Worm (Caenorhabditis elegans): ENCODE results near the gene sfxn-5.

- no peak for TF ChIP-seq tab-1 (GFP tag; IDR thresholded peaks at IDR 0.05)
- no peak for TF ChIP-seq klf-2 (GFP tag; conservative IDR thresholded peaks at IDR 0.05)
- no peak for TF ChIP-seq ref-1 (GFP tag; conservative IDR thresholded peaks at IDR 0.05)
- TF ChIP-seq T22C8.4 (GFP tag; IDR thresholded peaks at IDR 0.05): no peak
- TF ChIP-seq flt-1 (GFP tag; IDR thresholded peaks at IDR 0.05): no peak
- no peak for TF ChIP-seq ztf-23 (GFP tag; IDR thresholded peaks at IDR 0.05)
- no peak for TF ChIP-seq ztf-29 (GFP tag; IDR thresholded peaks at IDR 0.05)
- TF ChIP-seq med-1 (GFP tag; optimal IDR thresholded peaks at IDR 0.05; ENCODE audit: insufficient read depth): no peak
- no peak for TF ChIP-seq cog-1 (tag; optimal IDR thresholded peaks at IDR 0.05)
Measured at ce11 chrII:8099212-8099784, 5.6 kb downstream of the sfxn-5 start.

Data from whole organism, midembryonic.